Worm (Caenorhabditis elegans) whole organism, young adult: Measurements from ENCODE around the gene plx-1.

ENCODE experiments used
- bed-1 ChIP-seq: fragments of 200-800 bp; sonication (Bioruptor generic); IDR thresholded peaks from 2 replicates; pipeline ENCODE4 v1.3.6; 2022; ENCODE audit warnings: missing genetic modification reagents, missing genetic modification characterization, missing compliant biosample characterization

Gene plx-1

ce11 chrIV:1029939-1030338 lies 70.6 kb downstream of the plx-1 start, which contains the start of gene abhd-14:
TSS of gene abhd-14 (minus strand) at chrIV:1030039.
- TF ChIP-seq bed-1 (GFP tag; lab: Robert Waterston, UW), result no peak
